Fruit fly (Drosophila melanogaster) whole organism, embryonic: ENCODE data around the gene CG13247.

Source experiments
- Aef1 ChIP-seq: fragments of 200-800 bp; sonication (Bioruptor generic); IDR thresholded peaks from 3 replicates; pipeline ENCODE4 v1.3.6; 2022; ENCODE audit warnings: missing biosample characterization, missing genetic modification characterization
- Asciz ChIP-seq: fragments of 200-800 bp; sonication (Bioruptor generic); optimal IDR thresholded peaks from 2 replicates; lab custom pipeline; 2017; ENCODE audit warnings: missing biosample characterization, mild to moderate bottlenecking, missing genetic modification characterization, missing genetic modification reagents
- CG11398 ChIP-seq: fragments of 200-800 bp; sonication (Bioruptor generic); optimal IDR thresholded peaks from 2 replicates; lab custom pipeline; 2016; ENCODE audit warnings: missing biosample characterization, missing genetic modification characterization
- CG14050 ChIP-seq: fragments of 200-800 bp; sonication (Bioruptor generic); IDR thresholded peaks from 3 replicates; pipeline ENCODE4 v1.3.6; 2022; ENCODE audit warnings: missing biosample characterization, missing genetic modification characterization
- CG15269 ChIP-seq: fragments of 200-800 bp; sonication (Bioruptor generic); optimal IDR thresholded peaks from 2 replicates; lab custom pipeline; 2018; ENCODE audit warnings: missing biosample characterization, mild to moderate bottlenecking, missing genetic modification characterization, moderate library complexity
- CG2889 ChIP-seq: fragments of 200-800 bp; sonication (Bioruptor generic); IDR thresholded peaks from 3 replicates; pipeline ENCODE4 v1.3.6; 2022; ENCODE audit warnings: missing biosample characterization, missing genetic modification characterization
- CG30403 ChIP-seq: fragments of 200-800 bp; sonication (Bioruptor generic); optimal IDR thresholded peaks from 3 replicates; lab custom pipeline; 2016; ENCODE audit warnings: missing biosample characterization, missing genetic modification characterization
- CG31365 ChIP-seq: fragments of 200-800 bp; sonication (Bioruptor generic); optimal IDR thresholded peaks from 2 replicates; lab custom pipeline; 2018; ENCODE audit warnings: missing biosample characterization, mild to moderate bottlenecking, missing genetic modification characterization
- CG3407 ChIP-seq: fragments of 200-800 bp; sonication (Bioruptor generic); optimal IDR thresholded peaks from 2 replicates; lab custom pipeline; 2018; ENCODE audit warnings: missing biosample characterization, mild to moderate bottlenecking, missing genetic modification characterization
- CG42726 ChIP-seq: fragments of 200-800 bp; sonication (Bioruptor generic); IDR thresholded peaks from 2 replicates; pipeline ENCODE4 v1.3.6; 2022; ENCODE audit warnings: missing biosample characterization, missing genetic modification characterization; ENCODE audit not compliant: partially characterized antibody
- CG5953 ChIP-seq: fragments of 200-800 bp; sonication (Bioruptor generic); IDR thresholded peaks from 2 replicates; pipeline ENCODE4 v1.3.6; 2022; ENCODE audit warnings: missing biosample characterization, missing genetic modification characterization
- CG6254 ChIP-seq: fragments of 200-800 bp; sonication (Bioruptor generic); optimal IDR thresholded peaks from 3 replicates; lab custom pipeline; 2017; ENCODE audit warnings: mild to moderate bottlenecking, missing biosample characterization, missing genetic modification reagents, missing genetic modification characterization
- CG7357 ChIP-seq: fragments of 200-800 bp; sonication (Bioruptor generic); IDR thresholded peaks from 3 replicates; pipeline ENCODE4 v1.3.6; 2022; ENCODE audit warnings: missing biosample characterization, missing genetic modification characterization
- CG7745 ChIP-seq: fragments of 200-800 bp; sonication (Bioruptor generic); optimal IDR thresholded peaks from 2 replicates; lab custom pipeline; 2018; ENCODE audit warnings: missing biosample characterization, mild to moderate bottlenecking, missing genetic modification characterization, moderate library complexity
- CG8765 ChIP-seq: fragments of 200-800 bp; sonication (Bioruptor generic); IDR thresholded peaks from 2 replicates; pipeline ENCODE4 v1.3.6; 2022; ENCODE audit warnings: missing biosample characterization, missing genetic modification characterization
- CrebB ChIP-seq: fragments of 200-800 bp; sonication (Bioruptor generic); optimal IDR thresholded peaks from 3 replicates; lab custom pipeline; 2018; ENCODE audit warnings: missing biosample characterization, mild to moderate bottlenecking, missing genetic modification characterization
- Dfd ChIP-seq, 2 experiments: fragments of >200 bp; optimal IDR thresholded peaks; 2 replicates each; lab custom pipeline; 2017; ENCODE audit warnings: missing biosample characterization in 2 of 2, missing genetic modification characterization in 2 of 2
- Dll ChIP-seq: fragments of 200-800 bp; sonication (Bioruptor generic); IDR thresholded peaks from 4 replicates; pipeline ENCODE4 v1.3.6; 2022; ENCODE audit warnings: missing biosample characterization, missing genetic modification characterization; ENCODE audit not compliant: partially characterized antibody
- Doc3 ChIP-seq: fragments of 200-800 bp; sonication (Bioruptor generic); IDR thresholded peaks from 3 replicates; pipeline ENCODE4 v1.3.6; 2022; ENCODE audit warnings: missing biosample characterization, missing genetic modification characterization; ENCODE audit not compliant: partially characterized antibody
- Ets97D ChIP-seq: fragments of 200-800 bp; sonication (Bioruptor generic); optimal IDR thresholded peaks from 3 replicates; lab custom pipeline; 2016; ENCODE audit warnings: missing biosample characterization, missing genetic modification characterization
- Fer3 ChIP-seq: fragments of 200-800 bp; sonication (Bioruptor generic); optimal IDR thresholded peaks from 2 replicates; lab custom pipeline; 2018; ENCODE audit warnings: missing biosample characterization, mild to moderate bottlenecking, missing genetic modification characterization, moderate library complexity
- Hr39 ChIP-seq: fragments of >200 bp; optimal IDR thresholded peaks from 2 replicates; lab custom pipeline; 2017
- NFAT ChIP-seq: fragments of 200-800 bp; sonication (Bioruptor generic); IDR thresholded peaks from 2 replicates; pipeline ENCODE4 v1.3.6; 2022; ENCODE audit warnings: missing biosample characterization, missing genetic modification characterization
- NK7.1 ChIP-seq: fragments of 200-800 bp; sonication (Bioruptor generic); optimal IDR thresholded peaks from 3 replicates; lab custom pipeline; 2016; ENCODE audit warnings: missing biosample characterization, missing genetic modification characterization
- Nf-YC ChIP-seq: fragments of 200-800 bp; optimal IDR thresholded peaks from 3 replicates; lab custom pipeline; 2019; ENCODE audit warnings: missing biosample characterization, mild to moderate bottlenecking, missing genetic modification characterization, moderate library complexity
- Opbp ChIP-seq: fragments of 200-800 bp; sonication (Bioruptor generic); IDR thresholded peaks from 3 replicates; pipeline ENCODE4 v1.3.6; 2022; ENCODE audit warnings: missing biosample characterization, missing genetic modification characterization; ENCODE audit not compliant: partially characterized antibody
- Pdp1 ChIP-seq, 2 experiments: fragments of 200-800 bp; sonication (Bioruptor generic); optimal IDR thresholded peaks; 3 replicates each; lab custom pipeline; 2016; ENCODE audit warnings: missing biosample characterization in 2 of 2, missing genetic modification characterization in 2 of 2, mild to moderate bottlenecking in 1 of 2, moderate library complexity in 1 of 2
- Poxn ChIP-seq: fragments of 200-800 bp; sonication (Bioruptor generic); IDR thresholded peaks from 2 replicates; pipeline ENCODE4 v1.3.6; 2022; ENCODE audit warnings: missing biosample characterization, missing genetic modification characterization
- TFAM ChIP-seq: fragments of 200-800 bp; sonication (Bioruptor generic); optimal IDR thresholded peaks from 2 replicates; lab custom pipeline; 2017; ENCODE audit warnings: missing biosample characterization, missing genetic modification characterization, inconsistent platforms
- Trl ChIP-seq, 3 experiments: fragments of >200 bp in 2 of 3; fragments of 200-800 bp in 1 of 3; sonication (Bioruptor generic) in 1 of 3; optimal IDR thresholded peaks; 2 replicates in 1 of 3; 3 replicates in 2 of 3; lab custom pipeline; 2016 to 2017; ENCODE audit warnings: missing biosample characterization in 1 of 3, missing genetic modification characterization in 1 of 3
- Xrp1 ChIP-seq: fragments of 200-800 bp; sonication (Bioruptor generic); IDR thresholded peaks from 2 replicates; pipeline ENCODE4 v1.3.6; 2022; ENCODE audit warnings: missing biosample characterization, missing genetic modification characterization
- abd-A ChIP-seq: fragments of 200-800 bp; sonication (Bioruptor generic); optimal IDR thresholded peaks from 3 replicates; lab custom pipeline; 2019; ENCODE audit warnings: missing biosample characterization, mild to moderate bottlenecking, missing genetic modification characterization, moderate library complexity
- caup ChIP-seq: fragments of 200-800 bp; sonication (Bioruptor generic); optimal IDR thresholded peaks from 3 replicates; lab custom pipeline; 2017; ENCODE audit warnings: missing biosample characterization, mild to moderate bottlenecking, missing genetic modification characterization, moderate library complexity; ENCODE audit not compliant: severe bottlenecking
- emc ChIP-seq: fragments of 200-800 bp; sonication (Bioruptor generic); optimal IDR thresholded peaks from 2 replicates; lab custom pipeline; 2016; ENCODE audit warnings: missing biosample characterization, missing genetic modification characterization
- fd64A ChIP-seq: fragments of 200-800 bp; sonication (Bioruptor generic); optimal IDR thresholded peaks from 3 replicates; lab custom pipeline; 2018; ENCODE audit warnings: missing biosample characterization, mild to moderate bottlenecking, missing genetic modification characterization
- ftz-f1 ChIP-seq: fragments of 200-800 bp; sonication (Bioruptor generic); optimal IDR thresholded peaks from 2 replicates; lab custom pipeline; 2016; ENCODE audit warnings: missing biosample characterization, missing genetic modification characterization
- grn ChIP-seq: fragments of 200-800 bp; sonication (Bioruptor generic); optimal IDR thresholded peaks from 3 replicates; lab custom pipeline; 2017; ENCODE audit warnings: missing biosample characterization, missing genetic modification characterization
- jumu ChIP-seq: fragments of 200-800 bp; sonication (Bioruptor generic); optimal IDR thresholded peaks from 3 replicates; lab custom pipeline; 2016; ENCODE audit warnings: missing biosample characterization, missing genetic modification characterization
- klu ChIP-seq: fragments of 200-800 bp; sonication (Bioruptor generic); IDR thresholded peaks from 2 replicates; pipeline ENCODE4 v1.3.6; 2022; ENCODE audit warnings: missing biosample characterization, missing genetic modification characterization
- lilli ChIP-seq: fragments of 200-800 bp; sonication (Bioruptor generic); optimal IDR thresholded peaks from 3 replicates; lab custom pipeline; 2016; ENCODE audit warnings: missing biosample characterization, missing genetic modification characterization
- pita ChIP-seq: fragments of 200-800 bp; sonication (Bioruptor generic); optimal IDR thresholded peaks from 2 replicates; lab custom pipeline; 2017; ENCODE audit warnings: missing biosample characterization, mild to moderate bottlenecking, missing genetic modification characterization
- psq ChIP-seq: fragments of 200-800 bp; sonication (Bioruptor generic); optimal IDR thresholded peaks from 2 replicates; lab custom pipeline; 2017; ENCODE audit warnings: missing biosample characterization, missing genetic modification characterization
- rib ChIP-seq: fragments of 200-800 bp; sonication (Bioruptor generic); IDR thresholded peaks from 2 replicates; pipeline ENCODE4 v1.3.6; 2022; ENCODE audit warnings: missing biosample characterization, missing genetic modification characterization
- schlank ChIP-seq: fragments of 200-800 bp; sonication (Bioruptor generic); optimal IDR thresholded peaks from 2 replicates; lab custom pipeline; 2018; ENCODE audit warnings: missing biosample characterization, mild to moderate bottlenecking, missing genetic modification characterization
- sug ChIP-seq: fragments of 200-800 bp; optimal IDR thresholded peaks from 2 replicates; lab custom pipeline; 2019; ENCODE audit warnings: missing biosample characterization, mild to moderate bottlenecking, missing genetic modification characterization, moderate library complexity
- tio ChIP-seq: fragments of 200-800 bp; sonication (Bioruptor generic); optimal IDR thresholded peaks from 2 replicates; lab custom pipeline; 2017; ENCODE audit warnings: missing biosample characterization, missing genetic modification characterization, inconsistent platforms
- wek ChIP-seq: fragments of 200-800 bp; sonication (Bioruptor generic); optimal IDR thresholded peaks from 3 replicates; lab custom pipeline; 2018; ENCODE audit warnings: missing biosample characterization, mild to moderate bottlenecking, missing genetic modification characterization, moderate library complexity
- zf30C ChIP-seq: fragments of 200-800 bp; sonication (Bioruptor generic); optimal IDR thresholded peaks from 3 replicates; lab custom pipeline; 2018; ENCODE audit warnings: missing biosample characterization, mild to moderate bottlenecking, missing genetic modification characterization
- zfh2 ChIP-seq: fragments of 200-800 bp; sonication (Bioruptor generic); optimal IDR thresholded peaks from 2 replicates; lab custom pipeline; 2016; ENCODE audit warnings: missing biosample characterization, missing genetic modification characterization

The CG13247 gene

DNA sequence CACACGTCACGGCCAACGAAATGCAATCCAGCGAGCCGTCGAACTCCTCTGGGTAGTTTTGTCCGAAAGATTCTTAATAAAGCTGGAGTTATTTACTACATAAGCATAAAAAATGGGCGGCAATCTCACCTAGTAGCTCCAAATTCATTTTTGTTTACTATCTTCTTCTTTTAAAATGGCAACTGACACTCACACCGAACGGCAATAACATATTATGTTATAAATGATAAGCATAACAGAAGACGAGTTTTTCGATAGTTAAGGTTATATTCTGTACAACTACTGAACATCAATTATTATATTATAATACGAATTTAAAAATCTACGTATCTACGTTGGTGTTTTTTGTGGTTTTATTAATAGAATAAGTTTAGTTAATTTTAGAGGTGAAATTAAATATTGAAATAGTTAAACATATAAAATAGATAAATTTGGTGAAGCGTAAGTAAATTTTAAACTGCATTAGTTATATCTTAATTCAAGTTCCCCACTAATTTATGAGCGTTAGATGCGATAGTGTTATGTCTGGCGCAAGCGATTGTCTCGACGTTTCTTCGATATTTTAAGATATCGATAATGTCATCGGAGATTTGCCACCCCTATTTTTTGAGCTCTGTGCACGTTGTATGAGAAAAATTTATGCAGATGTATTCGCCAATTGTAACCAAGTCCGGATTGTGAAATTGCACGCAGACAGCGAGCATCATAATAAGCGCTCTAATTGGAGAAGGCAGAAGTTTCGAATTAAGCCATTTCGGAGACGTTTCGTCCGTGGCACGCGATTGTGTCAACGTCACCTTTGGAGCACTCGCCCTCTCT, 22.1 kb upstream of the CG13247 start, which contains the start of the genes Rbbp5 and eRF1 (continued):
- TF ChIP-seq CG31365 (tag; lab: Kevin White, UChicago) (no peak), Poxn (GFP tag; lab: Robert Waterston, UW) (no peak), Asciz (GFP tag; lab: Kevin White, UChicago) (no peak), Pdp1 (GFP tag; optimal IDR thresholded peaks at IDR 0.05; lab: Kevin White, UChicago) (peak; percentile 53 to 61), rib (no peak), CG7357 (GFP tag; lab: Robert Waterston, UW) (peak; percentile 49; the same call in 2 of the 3 replicates), CrebB (tag; lab: Kevin White, UChicago) (no peak), Hr39 (lab: Kevin White, UChicago) (no peak), Dll (peak; percentile 93), Opbp (GFP tag; lab: Robert Waterston, UW) (peak; percentile 94), zf30C (GFP tag; lab: Kevin White, UChicago) (no peak), pita (GFP tag; lab: Kevin White, UChicago) (no peak), CG42726 (GFP tag; lab: Robert Waterston, UW) (peak; percentile 93), Ets97D (GFP tag; lab: Kevin White, UChicago) (peak; percentile 54), wek (GFP tag; lab: Kevin White, UChicago) (no peak), CG11398 (GFP tag; lab: Kevin White, UChicago) (no peak), tio (GFP tag; lab: Kevin White, UChicago) (no peak), NFAT (GFP tag; lab: Robert Waterston, UW) (peak; percentile 83), fd64A (no peak), Doc3 (GFP tag; lab: Robert Waterston, UW) (peak; percentile 74), Fer3 (peak; percentile 72), CG30403 (GFP tag; lab: Kevin White, UChicago) (peak; percentile 90), schlank (tag; lab: Kevin White, UChicago) (no peak), CG5953 (GFP tag; lab: Robert Waterston, UW) (peak; percentile 60; the same call in 1 of the 2 replicates), emc (GFP tag; lab: Kevin White, UChicago) (peak; percentile 9), lilli (GFP tag; lab: Kevin White, UChicago) (peak; percentile 84), caup (peak; percentile 66), Trl (optimal IDR thresholded peaks at IDR 0.05; lab: Kevin White, UChicago) (no peak), Trl (GFP tag; optimal IDR thresholded peaks at IDR 0.05; lab: Kevin White, UChicago) (peak; percentile 57), psq (peak; percentile 32), Dfd (GFP tag; optimal IDR thresholded peaks at IDR 0.05; lab: Kevin White, UChicago) (no peak), CG2889 (GFP tag; lab: Robert Waterston, UW) (no peak), Nf-YC (peak; percentile 75), klu (no peak; the same call in 1 of the 2 replicates), CG3407 (no peak), Aef1 (GFP tag; lab: Robert Waterston, UW) (peak; percentile 88), ftz-f1 (GFP tag; lab: Kevin White, UChicago) (no peak), CG14050 (GFP tag; lab: Robert Waterston, UW) (peak; percentile 54; the same call in 2 of the 3 replicates), CG6254 (GFP tag; lab: Kevin White, UChicago) (peak; percentile 26), CG15269 (tag; lab: Kevin White, UChicago) (peak; percentile 81), Xrp1 (GFP tag; lab: Robert Waterston, UW) (peak; percentile 80), CG7745 (no peak), sug (tag; lab: Kevin White, UChicago) (peak; percentile 81), TFAM (GFP tag; lab: Kevin White, UChicago) (no peak), NK7.1 (GFP tag; lab: Kevin White, UChicago) (no peak), grn (no peak), abd-A (tag; lab: Kevin White, UChicago) (no peak), CG8765 (GFP tag; lab: Robert Waterston, UW) (peak; percentile 64), jumu (GFP tag; lab: Kevin White, UChicago) (peak; percentile 33), zfh2 (GFP tag; lab: Kevin White, UChicago) (peak; percentile 80)
